Worm (Caenorhabditis elegans): Measurements from ENCODE around the gene ZK632.9.

ZK632.9 gene

ce11 chrIII:9780665-9781304, 44.4 kb downstream of the ZK632.9 start, which contains the start of gene vha-1 (continued):
- TF ChIP-seq daf-12 (tag; optimal IDR thresholded peaks at IDR 0.05) (no peak), mml-1 (tag; optimal IDR thresholded peaks at IDR 0.05) (no peak), nhr-11 (tag; optimal IDR thresholded peaks at IDR 0.05) (no peak), lin-15B (tag; optimal IDR thresholded peaks at IDR 0.05) (peak; percentile 98), eor-1 (tag; optimal IDR thresholded peaks at IDR 0.05) (no peak), nhr-67 (tag; optimal IDR thresholded peaks at IDR 0.05) (no peak), ceh-28 (tag; optimal IDR thresholded peaks at IDR 0.05) (peak; percentile 66), egl-27 (tag; optimal IDR thresholded peaks at IDR 0.05) (no peak), nhr-25 (tag; optimal IDR thresholded peaks at IDR 0.05) (peak; percentile 65), zag-1 (tag; optimal IDR thresholded peaks at IDR 0.05) (no peak), unc-39 (tag; optimal IDR thresholded peaks at IDR 0.05) (no peak), nhr-43 (tag; optimal IDR thresholded peaks at IDR 0.05; ENCODE audit: poor library complexity, severe bottlenecking) (peak; percentile 58), ZK546.5 (tag; optimal IDR thresholded peaks at IDR 0.05) (peak; percentile 3)

ce11 chrIII:9780254-9780653, 45.0 kb downstream of the ZK632.9 start, which contains the start of gene sqv-3:
Gene sqv-3 (minus strand): TSS chrIII:9780354.
- no peak for TF ChIP-seq nhr-28 (tag; optimal IDR thresholded peaks at IDR 0.05)
- TF ChIP-seq ceh-28 (tag; optimal IDR thresholded peaks at IDR 0.05): no peak
- no peak for TF ChIP-seq jun-1 (tag; optimal IDR thresholded peaks at IDR 0.05)
- TF ChIP-seq egl-5 (tag; optimal IDR thresholded peaks at IDR 0.05): no peak
- no peak for TF ChIP-seq eor-1 (tag; optimal IDR thresholded peaks at IDR 0.05)
- TF ChIP-seq mml-1 (tag; optimal IDR thresholded peaks at IDR 0.05): no peak
- TF ChIP-seq nhr-237 (tag; optimal IDR thresholded peaks at IDR 0.05): no peak
- no peak for TF ChIP-seq daf-12 (tag; optimal IDR thresholded peaks at IDR 0.05)
- no peak for TF ChIP-seq nhr-23 (tag; optimal IDR thresholded peaks at IDR 0.05)
- no peak for TF ChIP-seq lin-15B (tag; optimal IDR thresholded peaks at IDR 0.05)
- no peak for TF ChIP-seq snpc-4 (tag; optimal IDR thresholded peaks at IDR 0.05)
- no peak for TF ChIP-seq nhr-25 (tag; optimal IDR thresholded peaks at IDR 0.05)

ce11 chrIII:9779080-9779479, 46.2 kb downstream of the ZK632.9 start:
- no peak for TF ChIP-seq R02D3.7 (tag; optimal IDR thresholded peaks at IDR 0.05)
- no peak for TF ChIP-seq elt-1 (tag; optimal IDR thresholded peaks at IDR 0.05)
- TF ChIP-seq egl-27 (tag; optimal IDR thresholded peaks at IDR 0.05): no peak
- no peak for TF ChIP-seq eor-1 (tag; optimal IDR thresholded peaks at IDR 0.05)
- no peak for TF ChIP-seq tbx-2 (tag; optimal IDR thresholded peaks at IDR 0.05)
- TF ChIP-seq mdl-1 (tag; optimal IDR thresholded peaks at IDR 0.05): no peak
- TF ChIP-seq nhr-12 (tag; optimal IDR thresholded peaks at IDR 0.05): no peak
- no peak for TF ChIP-seq pha-4 (tag; optimal IDR thresholded peaks at IDR 0.05)
- no peak for TF ChIP-seq fkh-2 (tag; optimal IDR thresholded peaks at IDR 0.05)
- no peak for TF ChIP-seq ceh-9 (tag; optimal IDR thresholded peaks at IDR 0.05)
- no peak for TF ChIP-seq ztf-4 (tag; optimal IDR thresholded peaks at IDR 0.05)

ce11 chrIII:9776323-9776722, 48.9 kb downstream of the ZK632.9 start, which contains the start of gene usp-46:
Gene usp-46 (plus strand): TSS chrIII:9776623.
- peak; percentile 10 for TF ChIP-seq lin-39 (tag; optimal IDR thresholded peaks at IDR 0.05)
- no peak for TF ChIP-seq pha-4 (tag; optimal IDR thresholded peaks at IDR 0.05)
- peak; percentile 29 for TF ChIP-seq nfya-1 (tag; optimal IDR thresholded peaks at IDR 0.05; ENCODE audit: insufficient read depth)
- TF ChIP-seq hmg-11 (tag; optimal IDR thresholded peaks at IDR 0.05): peak; percentile 43
- TF ChIP-seq elt-2 (tag; optimal IDR thresholded peaks at IDR 0.05): peak; percentile 20

- no peak for TF ChIP-seq nhr-25 (tag; optimal IDR thresholded peaks at IDR 0.05)
- peak; percentile 18 for TF ChIP-seq lin-15B (tag; optimal IDR thresholded peaks at IDR 0.05)
- TF ChIP-seq nhr-11 (tag; optimal IDR thresholded peaks at IDR 0.05): no peak
- TF ChIP-seq ceh-16 (tag; optimal IDR thresholded peaks at IDR 0.05): no peak
- TF ChIP-seq lsy-12 (tag; optimal IDR thresholded peaks at IDR 0.05): no peak
- TF ChIP-seq ztf-11 (tag; optimal IDR thresholded peaks at IDR 0.05): no peak
Observed at ce11 chrIII:9775916-9776315, 49.3 kb downstream of the ZK632.9 start.

Measured in whole organism, L3 larva.